Worm (Caenorhabditis elegans): ENCODE data around the gene amx-1.

amx-1 gene

ce11 chrIII:3821969-3822453 lies at the start of gene amx-1:
Gene amx-1, plus strand, starts transcription at chrIII:3822403.
- TF ChIP-seq ets-7 (tag; optimal IDR thresholded peaks at IDR 0.05) (no peak), tbx-11 (GFP tag; IDR thresholded peaks at IDR 0.05) (no peak), flt-1 (GFP tag; IDR thresholded peaks at IDR 0.05) (no peak), hnd-1 (tag; optimal IDR thresholded peaks at IDR 0.05) (no peak), B0310.2 (tag; optimal IDR thresholded peaks at IDR 0.05) (no peak), pes-1 (GFP tag; IDR thresholded peaks at IDR 0.05) (no peak), ama-1 (optimal IDR thresholded peaks at IDR 0.05) (no peak), ceh-13 (GFP tag; optimal IDR thresholded peaks at IDR 0.05) (no peak)

- TF ChIP-seq aly-1 (tag; optimal IDR thresholded peaks at IDR 0.05) (no peak), F13C5.2 (tag; optimal IDR thresholded peaks at IDR 0.05) (no peak), sea-1 (GFP tag; conservative IDR thresholded peaks at IDR 0.05) (no peak), hmbx-1 (tag; optimal IDR thresholded peaks at IDR 0.05) (no peak), tbx-37 (GFP tag; conservative IDR thresholded peaks at IDR 0.05) (no peak), ceh-13 (GFP tag; optimal IDR thresholded peaks at IDR 0.05) (no peak), tra-4 (tag; optimal IDR thresholded peaks at IDR 0.05) (no peak), ets-7 (tag; optimal IDR thresholded peaks at IDR 0.05) (no peak), ama-1 (optimal IDR thresholded peaks at IDR 0.05) (no peak), B0310.2 (tag; optimal IDR thresholded peaks at IDR 0.05) (no peak)
Observed at ce11 chrIII:3773173-3773572, 49.0 kb upstream of the amx-1 start, which contains the start of gene lec-4. Gene lec-4, minus strand, starts transcription at chrIII:3773326.

- no peak for TF ChIP-seq B0310.2 (tag; optimal IDR thresholded peaks at IDR 0.05)
- no peak for TF ChIP-seq tbx-37 (GFP tag; conservative IDR thresholded peaks at IDR 0.05)
- no peak for TF ChIP-seq tra-4 (tag; optimal IDR thresholded peaks at IDR 0.05)
- no peak for TF ChIP-seq sea-1 (GFP tag; conservative IDR thresholded peaks at IDR 0.05)
- no peak for TF ChIP-seq flt-1 (GFP tag; IDR thresholded peaks at IDR 0.05)
- no peak for TF ChIP-seq tbx-11 (GFP tag; IDR thresholded peaks at IDR 0.05)
Observed at ce11 chrIII:3774550-3774949, 47.7 kb upstream of the amx-1 start.

- TF ChIP-seq aly-1 (tag; optimal IDR thresholded peaks at IDR 0.05) (no peak), hmbx-1 (tag; optimal IDR thresholded peaks at IDR 0.05) (no peak), F13C5.2 (tag; optimal IDR thresholded peaks at IDR 0.05) (no peak), tra-4 (tag; optimal IDR thresholded peaks at IDR 0.05) (no peak), pes-1 (GFP tag; IDR thresholded peaks at IDR 0.05) (no peak), hmg-4 (GFP tag; optimal IDR thresholded peaks at IDR 0.05) (no peak), sea-1 (GFP tag; conservative IDR thresholded peaks at IDR 0.05) (no peak), hnd-1 (tag; optimal IDR thresholded peaks at IDR 0.05) (no peak), ama-1 (optimal IDR thresholded peaks at IDR 0.05) (no peak), flt-1 (GFP tag; IDR thresholded peaks at IDR 0.05) (no peak), tbx-11 (GFP tag; IDR thresholded peaks at IDR 0.05) (no peak), ets-7 (tag; optimal IDR thresholded peaks at IDR 0.05) (no peak), tbx-37 (GFP tag; conservative IDR thresholded peaks at IDR 0.05) (no peak), scrt-1 (GFP tag; IDR thresholded peaks at IDR 0.05) (no peak), ceh-13 (GFP tag; optimal IDR thresholded peaks at IDR 0.05) (no peak), B0310.2 (tag; optimal IDR thresholded peaks at IDR 0.05) (no peak), ceh-36 (tag; optimal IDR thresholded peaks at IDR 0.05) (no peak)
Observed at ce11 chrIII:3781827-3782226, 40.4 kb upstream of the amx-1 start.

- TF ChIP-seq scrt-1 (GFP tag; IDR thresholded peaks at IDR 0.05) (no peak), flt-1 (GFP tag; IDR thresholded peaks at IDR 0.05) (no peak), pes-1 (GFP tag; IDR thresholded peaks at IDR 0.05) (no peak), ceh-13 (GFP tag; optimal IDR thresholded peaks at IDR 0.05) (no peak), hmbx-1 (tag; optimal IDR thresholded peaks at IDR 0.05) (no peak), aly-1 (tag; optimal IDR thresholded peaks at IDR 0.05) (no peak), B0310.2 (tag; optimal IDR thresholded peaks at IDR 0.05) (no peak), ceh-36 (tag; optimal IDR thresholded peaks at IDR 0.05) (no peak), sea-1 (GFP tag; conservative IDR thresholded peaks at IDR 0.05) (no peak), hmg-4 (GFP tag; optimal IDR thresholded peaks at IDR 0.05) (no peak), tbx-11 (GFP tag; IDR thresholded peaks at IDR 0.05) (no peak), ets-7 (tag; optimal IDR thresholded peaks at IDR 0.05) (no peak), tbx-37 (GFP tag; conservative IDR thresholded peaks at IDR 0.05) (no peak), F13C5.2 (tag; optimal IDR thresholded peaks at IDR 0.05) (no peak)
Observed at ce11 chrIII:3782853-3783252, 39.4 kb upstream of the amx-1 start.

ce11 chrIII:3783914-3784313 lies 38.3 kb upstream of the amx-1 start:
- TF ChIP-seq B0310.2 (tag; optimal IDR thresholded peaks at IDR 0.05) (no peak), ceh-36 (tag; optimal IDR thresholded peaks at IDR 0.05) (no peak), hmg-4 (GFP tag; optimal IDR thresholded peaks at IDR 0.05) (no peak), ets-7 (tag; optimal IDR thresholded peaks at IDR 0.05) (no peak), hnd-1 (tag; optimal IDR thresholded peaks at IDR 0.05) (no peak)

ce11 chrIII:3785094-3785493 lies 37.1 kb upstream of the amx-1 start:
- TF ChIP-seq flt-1 (GFP tag; IDR thresholded peaks at IDR 0.05) = no peak
- no peak for TF ChIP-seq B0310.2 (tag; optimal IDR thresholded peaks at IDR 0.05)
- no peak for TF ChIP-seq tbx-11 (GFP tag; IDR thresholded peaks at IDR 0.05)
- TF ChIP-seq pes-1 (GFP tag; IDR thresholded peaks at IDR 0.05) = no peak
- no peak for TF ChIP-seq tbx-37 (GFP tag; conservative IDR thresholded peaks at IDR 0.05)
- TF ChIP-seq F13C5.2 (tag; optimal IDR thresholded peaks at IDR 0.05) = no peak
- no peak for TF ChIP-seq ets-7 (tag; optimal IDR thresholded peaks at IDR 0.05)
- no peak for TF ChIP-seq tra-4 (tag; optimal IDR thresholded peaks at IDR 0.05)
- TF ChIP-seq ama-1 (optimal IDR thresholded peaks at IDR 0.05) = no peak
- TF ChIP-seq aly-1 (tag; optimal IDR thresholded peaks at IDR 0.05) = no peak
- no peak for TF ChIP-seq scrt-1 (GFP tag; IDR thresholded peaks at IDR 0.05)
- no peak for TF ChIP-seq ceh-13 (GFP tag; optimal IDR thresholded peaks at IDR 0.05)
- no peak for TF ChIP-seq hnd-1 (tag; optimal IDR thresholded peaks at IDR 0.05)
- no peak for TF ChIP-seq hmg-4 (GFP tag; optimal IDR thresholded peaks at IDR 0.05)
- no peak for TF ChIP-seq sea-1 (GFP tag; conservative IDR thresholded peaks at IDR 0.05)

ce11 chrIII:3786427-3786935 lies 35.7 kb upstream of the amx-1 start, which contains the start of gene acy-3:
Gene acy-3, minus strand, starts transcription at chrIII:3786477.
- TF ChIP-seq pes-1 (GFP tag; IDR thresholded peaks at IDR 0.05) = no peak
- TF ChIP-seq flt-1 (GFP tag; IDR thresholded peaks at IDR 0.05) = 0 out of 2 replicates have a peak, but pooled peaks have one; percentile 30

Data from whole organism, early embryonic.